Worm (Caenorhabditis elegans) whole organism, L4/young adult: ENCODE results near the gene gcs-1.

ENCODE experiments used
- W03F9.2 ChIP-seq: fragments of 150-350 bp; optimal IDR thresholded peaks from 2 replicates; lab custom pipeline; 2014; ENCODE audit warnings: missing biosample characterization, missing genetic modification characterization
- dao-5 ChIP-seq: sonication (generic microtip); optimal IDR thresholded peaks from 2 replicates; lab custom pipeline; 2016; ENCODE audit warnings: missing genotype, missing genetic modification characterization, moderate library complexity, missing compliant biosample characterization
- him-1 ChIP-seq: sonication (generic microtip); optimal IDR thresholded peaks from 2 replicates; lab custom pipeline; 2016; ENCODE audit warnings: missing genotype, missing genetic modification reagents, missing genetic modification characterization, missing compliant biosample characterization

DNA sequence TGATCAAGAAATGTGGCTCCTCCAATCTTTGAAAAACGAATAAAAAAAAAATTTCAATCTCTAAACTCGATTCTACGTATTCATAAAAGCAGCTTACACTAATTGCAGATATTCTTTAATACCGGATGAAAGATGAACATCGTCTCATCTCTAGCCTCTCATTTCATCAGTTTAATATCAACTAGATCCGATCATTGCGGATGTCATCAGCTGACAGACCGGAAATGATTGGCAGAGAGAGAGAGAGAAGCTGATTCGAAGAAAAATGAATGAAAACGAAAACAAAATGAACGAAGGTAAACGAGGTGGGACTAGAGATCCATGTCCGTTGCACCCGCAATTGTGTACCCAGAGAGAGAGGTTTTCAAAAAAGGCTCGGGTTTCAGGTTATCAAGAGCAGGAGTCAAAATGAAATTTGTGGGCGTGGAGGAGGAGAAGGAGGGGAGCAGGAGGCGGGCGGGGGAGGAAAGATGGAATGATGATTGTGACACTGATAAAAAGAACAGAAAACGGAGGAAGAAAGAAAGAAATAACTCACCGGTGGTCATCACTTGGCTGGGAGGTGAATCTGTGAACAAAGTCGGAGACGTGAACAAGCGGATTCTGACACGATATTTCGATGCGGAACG lies 23.1 kb downstream of the gcs-1 start:
- no peak for TF ChIP-seq him-1 (tag; lab: Kevin White, UChicago)
- no peak for TF ChIP-seq W03F9.2
- no peak for TF ChIP-seq dao-5 (tag; lab: Kevin White, UChicago)
